1 fruit fly cellular context compared by ENCODE assay signal in genomic region chr2L:18966214-18966556, dm6.
A peak's percentile ranks its signal among the peaks of the same experiment; 100 is the strongest.
TF ChIP-seq lines count a peak whose summit lies in the region.

No protein-coding gene starts in this region.

TF ChIP-seq in whole organism, embryonic, 481 proteins besides CTCF, POLR2A, EP300 and RAD21 (continued from another document):
- TF ChIP-seq lmd (GFP tag; IDR thresholded peaks at IDR 0.05; lab: Robert Waterston, UW), result peak; percentile 94
- TF ChIP-seq CG4617 (GFP tag; optimal IDR thresholded peaks at IDR 0.05; lab: Kevin White, UChicago; ENCODE audit: borderline replicate concordance), result peak; percentile 34
- TF ChIP-seq al (GFP tag; IDR thresholded peaks at IDR 0.05; lab: Robert Waterston, UW), result peak; percentile 94
- TF ChIP-seq Spps (tag; optimal IDR thresholded peaks at IDR 0.05; lab: Kevin White, UChicago), result peak; percentile 49
- peak; percentile 66 for TF ChIP-seq CG31441 (GFP tag; IDR thresholded peaks at IDR 0.05; lab: Robert Waterston, UW)
- peak; percentile 69; the same call in 2 of the 3 replicates for TF ChIP-seq CG11093 (GFP tag; IDR thresholded peaks at IDR 0.05; lab: Robert Waterston, UW)
- TF ChIP-seq stwl (tag; optimal IDR thresholded peaks at IDR 0.05; lab: Kevin White, UChicago), result peak; percentile 6
- no peak for TF ChIP-seq D19B (GFP tag; optimal IDR thresholded peaks at IDR 0.05; lab: Kevin White, UChicago)
- TF ChIP-seq Poxn (GFP tag; IDR thresholded peaks at IDR 0.05; lab: Robert Waterston, UW), result peak; percentile 86
- peak; percentile 69 for TF ChIP-seq Max (GFP tag; optimal IDR thresholded peaks at IDR 0.05; lab: Kevin White, UChicago)
- TF ChIP-seq CG7987 (GFP tag; optimal IDR thresholded peaks at IDR 0.05; lab: Kevin White, UChicago), result peak; percentile 62
- no peak for TF ChIP-seq CG42726 (GFP tag; IDR thresholded peaks at IDR 0.05; lab: Robert Waterston, UW; ENCODE audit: partially characterized antibody)
- peak; percentile 42 for TF ChIP-seq B-H2 (GFP tag; optimal IDR thresholded peaks at IDR 0.05; lab: Kevin White, UChicago)
- peak; percentile 85 for TF ChIP-seq CG9215 (GFP tag; IDR thresholded peaks at IDR 0.05; lab: Robert Waterston, UW)
- peak; percentile 95 for TF ChIP-seq Taf1 (GFP tag; IDR thresholded peaks at IDR 0.05; lab: Robert Waterston, UW)
- TF ChIP-seq pnt (GFP tag; optimal IDR thresholded peaks at IDR 0.05; lab: Kevin White, UChicago), result no peak
- TF ChIP-seq maf-S (GFP tag; optimal IDR thresholded peaks at IDR 0.05; lab: Kevin White, UChicago), result peak; percentile 38
- TF ChIP-seq nau (GFP tag; optimal IDR thresholded peaks at IDR 0.05; lab: Kevin White, UChicago), result no peak
- no peak for TF ChIP-seq Lhr (GFP tag; optimal IDR thresholded peaks at IDR 0.05; lab: Kevin White, UChicago)
- TF ChIP-seq MBD-R2 (GFP tag; IDR thresholded peaks at IDR 0.05; lab: Robert Waterston, UW), result peak; percentile 83
- TF ChIP-seq Ptx1 (GFP tag; IDR thresholded peaks at IDR 0.05; lab: Robert Waterston, UW), result peak; percentile 92
- TF ChIP-seq psq (GFP tag; optimal IDR thresholded peaks at IDR 0.05; lab: Kevin White, UChicago), result peak; percentile 11
- no peak for TF ChIP-seq CG11723 (GFP tag; optimal IDR thresholded peaks at IDR 0.05; lab: Kevin White, UChicago)
- TF ChIP-seq phol (tag; optimal IDR thresholded peaks at IDR 0.05; lab: Kevin White, UChicago), result peak; percentile 72
- TF ChIP-seq peb (GFP tag; IDR thresholded peaks at IDR 0.05; lab: Robert Waterston, UW), result peak; percentile 56; the same call in 1 of the 2 replicates
- no peak for TF ChIP-seq hbn (GFP tag; IDR thresholded peaks at IDR 0.05; lab: Robert Waterston, UW; ENCODE audit: partially characterized antibody)
- peak; percentile 3 for TF ChIP-seq CG2875 (GFP tag; optimal IDR thresholded peaks at IDR 0.05; lab: Kevin White, UChicago)
- TF ChIP-seq CG4820 (GFP tag; optimal IDR thresholded peaks at IDR 0.05; lab: Kevin White, UChicago), result peak; percentile 34
- peak; percentile 13 for TF ChIP-seq Asciz (GFP tag; optimal IDR thresholded peaks at IDR 0.05; lab: Kevin White, UChicago)
- peak; percentile 63 for TF ChIP-seq CG17568 (GFP tag; optimal IDR thresholded peaks at IDR 0.05; lab: Kevin White, UChicago)
- TF ChIP-seq vfl (GFP tag; optimal IDR thresholded peaks at IDR 0.05; lab: Kevin White, UChicago), result peak; percentile 19
- TF ChIP-seq zfh2 (GFP tag; optimal IDR thresholded peaks at IDR 0.05; lab: Kevin White, UChicago), result peak; percentile 55
- TF ChIP-seq emc (GFP tag; optimal IDR thresholded peaks at IDR 0.05; lab: Kevin White, UChicago), result no peak
- peak; percentile 16 for TF ChIP-seq Mad (GFP tag; optimal IDR thresholded peaks at IDR 0.05; lab: Kevin White, UChicago)
- peak; percentile 72 for TF ChIP-seq zen (tag; optimal IDR thresholded peaks at IDR 0.05; lab: Kevin White, UChicago)
- TF ChIP-seq CG11696 (GFP tag; IDR thresholded peaks at IDR 0.05; lab: Robert Waterston, UW), result peak; percentile 85
- peak; percentile 83 for TF ChIP-seq ci (GFP tag; IDR thresholded peaks at IDR 0.05; lab: Robert Waterston, UW)
- no peak for TF ChIP-seq repo (GFP tag; optimal IDR thresholded peaks at IDR 0.05; lab: Kevin White, UChicago)
- peak; percentile 80 for TF ChIP-seq klu (GFP tag; IDR thresholded peaks at IDR 0.05; lab: Robert Waterston, UW)
- TF ChIP-seq tap (tag; optimal IDR thresholded peaks at IDR 0.05; lab: Kevin White, UChicago), result peak; percentile 73
- peak; percentile 80 for TF ChIP-seq CG6765 (GFP tag; optimal IDR thresholded peaks at IDR 0.05; lab: Kevin White, UChicago)
- peak; percentile 68 for TF ChIP-seq CG10209 (GFP tag; optimal IDR thresholded peaks at IDR 0.05; lab: Kevin White, UChicago)
- TF ChIP-seq CG14965 (GFP tag; optimal IDR thresholded peaks at IDR 0.05; lab: Kevin White, UChicago; ENCODE audit: borderline replicate concordance), result no peak
- peak; percentile 97 for TF ChIP-seq slbo (GFP tag; IDR thresholded peaks at IDR 0.05; lab: Robert Waterston, UW)
- TF ChIP-seq kni (GFP tag; optimal IDR thresholded peaks at IDR 0.05; lab: Kevin White, UChicago), result no peak
- peak; percentile 75 for TF ChIP-seq CG17829 (tag; optimal IDR thresholded peaks at IDR 0.05; lab: Kevin White, UChicago)
- peak; percentile 81 for TF ChIP-seq H15 (GFP tag; IDR thresholded peaks at IDR 0.05; lab: Robert Waterston, UW)
- peak; percentile 89 for TF ChIP-seq GATAe (GFP tag; conservative IDR thresholded peaks at IDR 0.05; lab: Robert Waterston, UW)
- peak; percentile 89 for TF ChIP-seq NFAT (GFP tag; IDR thresholded peaks at IDR 0.05; lab: Robert Waterston, UW)
- TF ChIP-seq CG2202 (tag; optimal IDR thresholded peaks at IDR 0.05; lab: Kevin White, UChicago), result no peak
- TF ChIP-seq prd (optimal IDR thresholded peaks at IDR 0.05; lab: Kevin White, UChicago), result no peak
- TF ChIP-seq prd (GFP tag; IDR thresholded peaks at IDR 0.05; lab: Robert Waterston, UW), result peak; percentile 92
- peak; percentile 46 for TF ChIP-seq CG7271 (tag; optimal IDR thresholded peaks at IDR 0.05; lab: Kevin White, UChicago)
- TF ChIP-seq bigmax (GFP tag; optimal IDR thresholded peaks at IDR 0.05; lab: Kevin White, UChicago), result no peak
- peak; percentile 61 for TF ChIP-seq Deaf1 (tag; optimal IDR thresholded peaks at IDR 0.05; lab: Kevin White, UChicago)
- TF ChIP-seq disco-r (GFP tag; optimal IDR thresholded peaks at IDR 0.05; lab: Kevin White, UChicago), result peak; percentile 0
- peak; percentile 86 for TF ChIP-seq Xrp1 (GFP tag; IDR thresholded peaks at IDR 0.05; lab: Robert Waterston, UW)
- TF ChIP-seq pita (GFP tag; optimal IDR thresholded peaks at IDR 0.05; lab: Kevin White, UChicago), result no peak
- TF ChIP-seq gem (tag; optimal IDR thresholded peaks at IDR 0.05; lab: Kevin White, UChicago), result peak; percentile 87
- no peak for TF ChIP-seq Antp (GFP tag; optimal IDR thresholded peaks at IDR 0.05; lab: Kevin White, UChicago)
- TF ChIP-seq bsh (GFP tag; optimal IDR thresholded peaks at IDR 0.05; lab: Kevin White, UChicago), result peak in 1 of 2 experiments; percentile 66
- TF ChIP-seq mam (GFP tag; optimal IDR thresholded peaks at IDR 0.05; lab: Kevin White, UChicago), result peak; percentile 66
- peak; percentile 84 for TF ChIP-seq ttk (GFP tag; IDR thresholded peaks at IDR 0.05; lab: Robert Waterston, UW)
- TF ChIP-seq pho (GFP tag; optimal IDR thresholded peaks at IDR 0.05; lab: Kevin White, UChicago), result peak; percentile 73
- no peak for TF ChIP-seq abd-A (tag; optimal IDR thresholded peaks at IDR 0.05; lab: Kevin White, UChicago)
- no peak for TF ChIP-seq ash1 (GFP tag; optimal IDR thresholded peaks at IDR 0.05; lab: Kevin White, UChicago)
- peak; percentile 61 for TF ChIP-seq Bteb2 (GFP tag; optimal IDR thresholded peaks at IDR 0.05; lab: Kevin White, UChicago)
- peak; percentile 44 for TF ChIP-seq sd (tag; optimal IDR thresholded peaks at IDR 0.05; lab: Kevin White, UChicago)
- peak; percentile 89 for TF ChIP-seq CG34422 (GFP tag; IDR thresholded peaks at IDR 0.05; lab: Robert Waterston, UW)
- TF ChIP-seq CG4328 (GFP tag; optimal IDR thresholded peaks at IDR 0.05; lab: Kevin White, UChicago), result no peak
- TF ChIP-seq Atf-2 (GFP tag; optimal IDR thresholded peaks at IDR 0.05; lab: Kevin White, UChicago), result peak; percentile 16
